Worm (Caenorhabditis elegans) whole organism, L4/young adult: Measurements from ENCODE around the gene metl-1.

Experiments
- W03F9.2 ChIP-seq: fragments of 150-350 bp; optimal IDR thresholded peaks from 2 replicates; lab custom pipeline; 2014; ENCODE audit warnings: missing biosample characterization, missing genetic modification characterization
- dao-5 ChIP-seq: sonication (generic microtip); optimal IDR thresholded peaks from 2 replicates; lab custom pipeline; 2016; ENCODE audit warnings: missing genotype, missing genetic modification characterization, moderate library complexity, missing compliant biosample characterization
- him-1 ChIP-seq: sonication (generic microtip); optimal IDR thresholded peaks from 2 replicates; lab custom pipeline; 2016; ENCODE audit warnings: missing genotype, missing genetic modification reagents, missing genetic modification characterization, missing compliant biosample characterization

DNA sequence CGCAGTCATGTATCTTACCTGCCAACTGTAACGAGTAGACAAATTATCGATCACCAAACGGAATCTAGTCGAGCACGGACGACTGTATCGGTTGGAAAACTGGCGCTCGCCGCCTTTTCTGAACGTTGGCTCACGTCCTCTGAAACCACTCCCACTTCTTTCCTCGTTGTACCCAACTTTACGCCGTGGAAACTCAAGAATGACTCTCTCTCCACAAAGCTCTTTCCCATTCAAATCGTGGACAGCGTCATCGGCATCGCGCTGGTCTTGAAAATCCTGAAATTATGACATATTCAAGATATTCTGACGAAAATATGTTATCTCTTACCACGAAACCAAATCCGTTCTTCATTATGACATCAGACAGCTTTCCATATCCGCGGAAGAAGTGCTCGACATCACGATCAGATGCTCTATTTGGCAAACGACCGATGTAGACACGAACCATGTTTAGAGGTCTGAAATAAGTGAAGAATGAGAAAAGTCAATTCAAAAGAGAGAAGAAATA, 20.8 kb downstream of the metl-1 start, which contains the start of gene rsp-2:
- TF ChIP-seq W03F9.2 (tag; lab: Kevin White, UChicago) (no peak), dao-5 (tag; lab: Kevin White, UChicago) (no peak), him-1 (tag; lab: Kevin White, UChicago) (no peak)
